Worm (Caenorhabditis elegans) whole organism, mixed stage, embryonic: ENCODE data around the gene nhr-31.

ENCODE experiments used
- elt-1 ChIP-seq: sonication (generic microtip); optimal IDR thresholded peaks from 2 replicates; lab custom pipeline; 2017; ENCODE audit warnings: missing genetic modification characterization, mild to moderate bottlenecking, missing compliant biosample characterization, antibody characterized with exemption, moderate library complexity, borderline replicate concordance; ENCODE audit not compliant: insufficient read depth
- sem-2 ChIP-seq: fragments of 200-800 bp; sonication (Bioruptor generic); optimal IDR thresholded peaks from 2 replicates; lab custom pipeline; 2018; ENCODE audit warnings: mild to moderate bottlenecking, missing genetic modification characterization, missing compliant biosample characterization

DNA sequence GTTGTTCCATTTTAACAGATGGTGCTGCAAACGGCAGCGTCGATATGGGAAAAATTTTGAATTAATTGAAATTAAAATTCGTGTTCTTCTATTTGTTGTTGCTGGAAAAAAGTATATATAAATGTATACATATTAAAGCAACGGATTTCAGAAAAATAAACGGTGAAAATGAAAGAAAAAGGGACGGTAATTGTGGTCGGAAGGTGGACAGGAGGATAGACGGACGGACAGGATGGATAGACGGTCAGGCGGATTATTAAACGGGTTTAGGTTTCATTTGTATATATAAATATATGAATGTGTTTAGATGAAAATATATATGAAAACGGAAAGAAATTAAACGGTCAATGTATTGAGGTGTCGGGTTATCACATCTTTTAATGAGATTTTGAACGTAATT is at the start of gene nhr-31:
- TF ChIP-seq sem-2: no peak
- no peak for TF ChIP-seq elt-1
